Worm (Caenorhabditis elegans): Measurements from ENCODE around the gene srlf-35.

DNA sequence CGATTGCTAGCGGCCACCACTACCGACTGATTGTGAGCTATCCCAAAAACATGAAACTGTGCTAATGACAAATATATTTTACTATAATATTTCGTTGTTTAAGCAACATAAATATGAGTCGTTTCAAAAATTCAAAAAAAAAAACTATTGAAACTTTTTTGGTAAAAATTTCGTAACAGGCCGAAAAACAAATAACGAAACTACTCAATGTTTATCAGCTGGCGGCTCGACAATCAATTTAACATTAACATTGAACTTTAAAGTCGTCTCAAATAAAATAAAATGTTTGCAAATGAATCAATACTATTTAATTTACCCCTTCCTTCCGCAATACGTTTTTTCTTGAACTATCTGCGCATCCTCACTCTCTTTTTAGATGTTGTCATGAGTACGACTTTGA, 46.0 kb upstream of the srlf-35 start:
- TF ChIP-seq lim-7 (GFP tag; IDR thresholded peaks at IDR 0.05) (no peak), Y48G9A.11 (GFP tag; IDR thresholded peaks at IDR 0.05) (no peak), lin-13 (GFP tag; optimal IDR thresholded peaks at IDR 0.05) (no peak), lsy-2 (tag; optimal IDR thresholded peaks at IDR 0.05) (no peak), pha-4 (GFP tag; IDR thresholded peaks at IDR 0.05) (no peak), pha-4 (tag; optimal IDR thresholded peaks at IDR 0.05) (no peak), aly-2 (tag; optimal IDR thresholded peaks at IDR 0.05) (no peak), F49E8.2 (tag; optimal IDR thresholded peaks at IDR 0.05; ENCODE audit: borderline replicate concordance) (no peak), unc-39 (tag; optimal IDR thresholded peaks at IDR 0.05) (no peak)
